Fruit fly (Drosophila melanogaster): Measurements from ENCODE around the gene CG15368.

CG15368 gene

DNA sequence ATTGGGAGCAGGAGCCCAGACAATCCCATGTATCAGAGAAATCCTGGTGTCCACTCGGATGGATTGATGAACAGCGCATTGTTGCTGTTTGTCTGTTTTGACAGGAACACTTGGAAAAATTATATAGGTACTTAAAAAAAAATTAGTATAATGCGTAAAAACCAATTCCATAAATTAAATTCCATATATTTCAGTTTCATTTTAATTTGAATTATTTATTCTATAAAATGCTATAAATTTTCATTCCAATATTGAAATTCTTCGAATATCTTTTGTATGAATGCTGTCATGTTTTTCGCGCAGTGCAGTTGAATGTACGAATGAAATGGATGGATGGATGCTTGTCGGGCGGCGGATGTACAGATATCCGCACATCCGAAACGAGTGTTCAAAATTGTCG, 4.8 kb upstream of the CG15368 start, which contains the start of gene SmydA-9:
TSS of gene SmydA-9 (minus strand) at position 101 of the 400 bp plus-strand sequence.
- TF ChIP-seq psq (optimal IDR thresholded peaks at IDR 0.05) = no peak
- TF ChIP-seq insv (optimal IDR thresholded peaks at IDR 0.05) = no peak
- TF ChIP-seq h (optimal IDR thresholded peaks at IDR 0.05) = no peak
- no peak for TF ChIP-seq ttk (optimal IDR thresholded peaks at IDR 0.05)
- TF ChIP-seq Myc (optimal IDR thresholded peaks at IDR 0.05) = no peak

- no peak for TF ChIP-seq psq (optimal IDR thresholded peaks at IDR 0.05)
- TF ChIP-seq insv (optimal IDR thresholded peaks at IDR 0.05) = no peak
- no peak for TF ChIP-seq h (optimal IDR thresholded peaks at IDR 0.05)
- no peak for TF ChIP-seq Sin3A (optimal IDR thresholded peaks at IDR 0.05)
- TF ChIP-seq ttk (optimal IDR thresholded peaks at IDR 0.05) = no peak
- TF ChIP-seq Myc (optimal IDR thresholded peaks at IDR 0.05) = no peak
Measured at dm6 chrX:9214576-9214975, 1.0 kb upstream of the CG15368 start, which contains the start of gene Obp8a. Gene Obp8a, plus strand, starts transcription at chrX:9214876.

DNA sequence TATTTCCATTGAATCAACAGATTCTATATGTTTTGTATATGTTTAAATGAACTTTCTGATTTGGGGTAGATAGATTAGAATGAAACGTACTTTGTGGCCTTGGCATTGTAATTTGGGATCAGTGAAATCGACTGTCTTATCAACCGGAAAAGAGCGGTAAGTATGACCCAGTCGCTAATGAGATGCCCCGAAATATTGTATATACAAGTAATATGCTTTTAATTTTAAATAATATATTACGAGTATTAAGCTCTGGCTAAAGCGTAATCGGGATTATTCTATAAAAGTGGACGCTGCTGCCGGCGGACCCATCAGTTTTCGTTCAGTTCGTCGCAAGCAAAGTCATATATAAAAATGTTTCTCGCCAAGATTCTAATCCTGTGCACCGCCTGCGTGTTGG, 987 bp downstream of the CG15368 start, which contains the start of gene CG15369:
TSS of gene CG15369 (plus strand) at position 301 of the 400 bp plus-strand sequence.
- TF ChIP-seq h (optimal IDR thresholded peaks at IDR 0.05) (no peak), Sin3A (optimal IDR thresholded peaks at IDR 0.05) (no peak), psq (optimal IDR thresholded peaks at IDR 0.05) (no peak), insv (optimal IDR thresholded peaks at IDR 0.05) (no peak), ttk (optimal IDR thresholded peaks at IDR 0.05) (no peak), Myc (optimal IDR thresholded peaks at IDR 0.05) (no peak)

dm6 chrX:9220434-9220833, 4.8 kb downstream of the CG15368 start:
- TF ChIP-seq insv (optimal IDR thresholded peaks at IDR 0.05) (no peak), h (optimal IDR thresholded peaks at IDR 0.05) (no peak), ttk (optimal IDR thresholded peaks at IDR 0.05) (no peak), psq (optimal IDR thresholded peaks at IDR 0.05) (no peak), Sin3A (optimal IDR thresholded peaks at IDR 0.05) (no peak)

dm6 chrX:9223182-9223581, 7.6 kb downstream of the CG15368 start, which contains the start of gene t:
Gene t, minus strand, starts transcription at chrX:9223257.
- TF ChIP-seq ttk (optimal IDR thresholded peaks at IDR 0.05) = no peak
- TF ChIP-seq h (optimal IDR thresholded peaks at IDR 0.05) = no peak
- TF ChIP-seq Myc (optimal IDR thresholded peaks at IDR 0.05) = no peak
- TF ChIP-seq insv (optimal IDR thresholded peaks at IDR 0.05) = no peak
- TF ChIP-seq Sin3A (optimal IDR thresholded peaks at IDR 0.05) = no peak
- no peak for TF ChIP-seq psq (optimal IDR thresholded peaks at IDR 0.05)

DNA sequence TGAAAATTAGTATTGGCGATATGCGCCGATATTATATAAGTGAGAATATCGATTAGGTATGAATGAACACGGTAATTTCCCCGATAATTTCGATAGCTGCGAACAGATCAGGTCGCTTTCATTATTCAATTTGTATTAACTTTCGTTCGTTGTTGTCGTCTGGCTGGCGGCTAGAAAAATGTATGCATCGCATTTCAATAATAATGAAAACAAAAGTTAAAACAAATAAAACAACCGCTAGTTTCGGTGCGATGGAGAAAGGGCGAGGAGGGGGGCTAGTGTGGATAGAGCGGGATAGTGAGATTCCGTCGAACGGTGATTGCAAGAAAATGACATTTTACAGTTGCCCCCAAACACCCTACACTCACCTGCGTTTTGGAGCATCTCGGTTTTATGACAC, 8.8 kb downstream of the CG15368 start:
- TF ChIP-seq Sin3A (optimal IDR thresholded peaks at IDR 0.05) (no peak), h (optimal IDR thresholded peaks at IDR 0.05) (no peak), insv (optimal IDR thresholded peaks at IDR 0.05) (no peak), ttk (optimal IDR thresholded peaks at IDR 0.05) (no peak), Myc (optimal IDR thresholded peaks at IDR 0.05) (no peak), psq (optimal IDR thresholded peaks at IDR 0.05) (no peak)

- TF ChIP-seq Myc (optimal IDR thresholded peaks at IDR 0.05) = no peak
- TF ChIP-seq ttk (optimal IDR thresholded peaks at IDR 0.05) = no peak
- no peak for TF ChIP-seq psq (optimal IDR thresholded peaks at IDR 0.05)
- no peak for TF ChIP-seq Sin3A (optimal IDR thresholded peaks at IDR 0.05)
- TF ChIP-seq h (optimal IDR thresholded peaks at IDR 0.05) = no peak
- TF ChIP-seq insv (optimal IDR thresholded peaks at IDR 0.05) = no peak
Measured at dm6 chrX:9225137-9225536, 9.6 kb downstream of the CG15368 start, which contains the start of gene CG15370. Gene CG15370, plus strand, starts transcription at chrX:9225437.

DNA sequence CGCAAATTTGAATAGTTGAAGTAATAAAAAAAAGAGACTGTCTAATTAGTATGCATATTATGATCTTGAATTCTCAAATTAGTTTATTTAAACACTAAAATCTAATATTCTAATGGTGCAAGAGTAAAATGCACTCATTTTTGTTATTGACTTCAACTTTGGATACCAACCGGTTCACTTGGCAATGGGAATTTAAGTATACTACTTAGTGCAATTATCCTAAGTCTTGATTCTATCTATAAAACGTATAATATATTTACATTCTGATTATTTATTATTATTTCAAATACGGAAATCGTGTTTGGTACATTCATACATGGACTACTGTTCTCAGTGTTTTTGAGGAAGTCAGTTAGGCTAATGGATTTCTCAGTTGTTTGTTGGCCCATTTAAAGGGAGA, 11.3 kb downstream of the CG15368 start, which contains the start of gene Gr8a:
TSS of gene Gr8a (plus strand) at position 301 of the 400 bp plus-strand sequence.
- TF ChIP-seq ttk (optimal IDR thresholded peaks at IDR 0.05) (no peak), h (optimal IDR thresholded peaks at IDR 0.05) (no peak), insv (optimal IDR thresholded peaks at IDR 0.05) (no peak), psq (optimal IDR thresholded peaks at IDR 0.05) (no peak), Myc (optimal IDR thresholded peaks at IDR 0.05) (no peak), Sin3A (optimal IDR thresholded peaks at IDR 0.05) (no peak)

DNA sequence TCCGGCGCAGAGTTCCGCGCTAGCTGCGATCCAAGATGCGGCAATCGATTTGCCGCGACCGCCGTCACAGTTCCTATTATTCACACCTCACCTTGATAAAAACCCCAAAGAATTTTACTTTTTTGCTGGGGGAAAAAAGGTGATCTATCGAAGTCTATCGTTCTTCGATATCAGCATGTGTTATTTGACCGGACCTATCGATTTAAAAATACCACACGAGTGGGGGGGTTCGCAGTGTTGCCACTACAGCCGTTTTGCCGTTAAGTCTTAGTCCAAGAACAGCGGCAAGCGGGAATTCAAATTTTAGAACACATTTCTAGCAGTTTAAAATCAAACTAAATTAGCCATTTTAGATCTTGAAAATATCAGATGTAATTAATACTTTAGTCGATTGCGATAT, 16.6 kb downstream of the CG15368 start, which contains the start of gene CG12121:
TSS of gene CG12121 (minus strand) at position 180 of the 400 bp plus-strand sequence.
- no peak for TF ChIP-seq ttk (optimal IDR thresholded peaks at IDR 0.05)

dm6 chrX:9236485-9236884, 20.9 kb downstream of the CG15368 start, which contains the start of gene Ir8a:
Gene Ir8a, minus strand, starts transcription at chrX:9236585.
- TF ChIP-seq h (optimal IDR thresholded peaks at IDR 0.05) = no peak
- no peak for TF ChIP-seq Sin3A (optimal IDR thresholded peaks at IDR 0.05)
- no peak for TF ChIP-seq Myc (optimal IDR thresholded peaks at IDR 0.05)
- no peak for TF ChIP-seq insv (optimal IDR thresholded peaks at IDR 0.05)
- TF ChIP-seq psq (optimal IDR thresholded peaks at IDR 0.05) = no peak
- no peak for TF ChIP-seq ttk (optimal IDR thresholded peaks at IDR 0.05)

- TF ChIP-seq psq (optimal IDR thresholded peaks at IDR 0.05) (no peak), Sin3A (optimal IDR thresholded peaks at IDR 0.05) (no peak), insv (optimal IDR thresholded peaks at IDR 0.05) (no peak), ttk (optimal IDR thresholded peaks at IDR 0.05) (no peak), h (optimal IDR thresholded peaks at IDR 0.05) (no peak), Myc (optimal IDR thresholded peaks at IDR 0.05) (no peak)
Measured at dm6 chrX:9243417-9243884, 27.9 kb downstream of the CG15368 start, which contains the start of the genes mxc and Larp7. Gene mxc, minus strand, starts transcription at chrX:9243467. Gene Larp7, plus strand, starts transcription at chrX:9243817.

dm6 chrX:9247171-9247783, 31.7 kb downstream of the CG15368 start, which contains the start of the genes amx and Dsor1:
Gene amx, minus strand, starts transcription at chrX:9247336.
Gene Dsor1, plus strand, starts transcription at chrX:9247342.
- TF ChIP-seq psq (optimal IDR thresholded peaks at IDR 0.05) (no peak), insv (optimal IDR thresholded peaks at IDR 0.05) (no peak), h (optimal IDR thresholded peaks at IDR 0.05) (no peak), Myc (optimal IDR thresholded peaks at IDR 0.05) (no peak), ttk (optimal IDR thresholded peaks at IDR 0.05) (no peak), Sin3A (optimal IDR thresholded peaks at IDR 0.05) (no peak)
